Fruit fly (Drosophila melanogaster): ENCODE measurements around the gene CG1090.

CG1090 gene

DNA sequence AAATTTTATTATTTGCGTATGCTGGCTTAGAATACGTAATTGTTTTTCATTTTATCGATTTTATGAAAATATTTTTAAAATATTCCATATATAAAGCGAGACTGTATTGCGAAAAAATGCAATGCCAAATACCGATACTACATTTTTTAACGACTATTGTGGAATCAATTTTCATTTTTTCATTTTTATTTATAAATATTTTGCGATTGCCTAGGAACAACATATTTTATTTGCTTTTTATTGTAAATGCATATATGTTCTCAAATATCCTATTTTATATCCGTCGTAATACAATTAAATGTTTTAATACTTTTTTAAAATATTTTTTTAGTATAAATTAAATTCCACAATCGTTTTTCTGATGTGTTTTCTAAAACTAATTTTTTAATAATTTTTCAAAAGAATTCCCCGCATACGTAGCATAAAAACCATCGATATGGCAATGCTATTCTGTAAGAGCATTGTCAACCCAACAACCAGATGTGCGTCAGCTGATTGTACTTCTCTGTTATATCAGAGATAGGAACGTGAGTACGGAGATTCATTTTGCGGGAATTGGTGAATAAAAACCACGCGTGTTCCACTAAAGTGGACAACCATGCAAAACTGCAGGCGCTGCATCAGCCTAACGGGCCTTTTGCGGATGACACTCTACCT lies 48.5 kb upstream of the CG1090 start, which contains the start of gene Suv3 (continued):
- TF ChIP-seq kni (GFP tag; optimal IDR thresholded peaks at IDR 0.05) (no peak), tin (GFP tag; optimal IDR thresholded peaks at IDR 0.05) (peak; percentile 9), Hr51 (GFP tag; optimal IDR thresholded peaks at IDR 0.05) (peak in 1 of 2 experiments; percentile 58), CG14014 (GFP tag; IDR thresholded peaks at IDR 0.05) (no peak), Fer3 (tag; optimal IDR thresholded peaks at IDR 0.05) (peak; percentile 61), NFAT (GFP tag; IDR thresholded peaks at IDR 0.05) (no peak), kay (GFP tag; optimal IDR thresholded peaks at IDR 0.05) (no peak), dpn (GFP tag; optimal IDR thresholded peaks at IDR 0.05) (peak in 1 of 2 experiments; percentile 13), CG1529 (GFP tag; optimal IDR thresholded peaks at IDR 0.05) (no peak), wek (GFP tag; optimal IDR thresholded peaks at IDR 0.05) (peak; percentile 93), Meics (GFP tag; optimal IDR thresholded peaks at IDR 0.05) (peak; percentile 47), hth (optimal IDR thresholded peaks at IDR 0.05) (no peak), CG10274 (GFP tag; optimal IDR thresholded peaks at IDR 0.05) (no peak), dysf (GFP tag; IDR thresholded peaks at IDR 0.05) (peak; percentile 41; the same call in 1 of the 3 replicates), Dek (tag; optimal IDR thresholded peaks at IDR 0.05) (peak; percentile 2), CG30403 (GFP tag; optimal IDR thresholded peaks at IDR 0.05) (peak; percentile 28), Sry-β (GFP tag; optimal IDR thresholded peaks at IDR 0.05) (no peak), CG4282 (GFP tag; optimal IDR thresholded peaks at IDR 0.05) (no peak), sisA (GFP tag; IDR thresholded peaks at IDR 0.05) (no peak), lilli (GFP tag; optimal IDR thresholded peaks at IDR 0.05) (no peak), YL-1 (GFP tag; optimal IDR thresholded peaks at IDR 0.05) (peak; percentile 47), CG12391 (tag; optimal IDR thresholded peaks at IDR 0.05) (peak; percentile 58), CG9876 (GFP tag; optimal IDR thresholded peaks at IDR 0.05) (no peak), Ssrp (tag; optimal IDR thresholded peaks at IDR 0.05) (peak; percentile 59), CG32767 (GFP tag; IDR thresholded peaks at IDR 0.05) (no peak), onecut (GFP tag; IDR thresholded peaks at IDR 0.05) (no peak), Trl (optimal IDR thresholded peaks at IDR 0.05) (no peak), Trl (GFP tag; optimal IDR thresholded peaks at IDR 0.05) (no peak), salm (tag; optimal IDR thresholded peaks at IDR 0.05) (no peak), CG13296 (GFP tag; optimal IDR thresholded peaks at IDR 0.05) (peak; percentile 13), tgo (GFP tag; IDR thresholded peaks at IDR 0.05) (no peak; the same call in 2 of the 3 replicates), CG8478 (optimal IDR thresholded peaks at IDR 0.05) (no peak), Poxn (GFP tag; IDR thresholded peaks at IDR 0.05) (no peak), Xrp1 (GFP tag; IDR thresholded peaks at IDR 0.05) (peak; percentile 41), CG10431 (GFP tag; optimal IDR thresholded peaks at IDR 0.05) (no peak), Nf-YB (GFP tag; optimal IDR thresholded peaks at IDR 0.05) (peak; percentile 8), ken (GFP tag; IDR thresholded peaks at IDR 0.05) (no peak), ham (GFP tag; IDR thresholded peaks at IDR 0.05) (no peak), CG10979 (tag; optimal IDR thresholded peaks at IDR 0.05) (peak; percentile 48), CG4854 (GFP tag; optimal IDR thresholded peaks at IDR 0.05) (no peak), pb (GFP tag; optimal IDR thresholded peaks at IDR 0.05) (no peak), CG11085 (GFP tag; IDR thresholded peaks at IDR 0.05) (no peak), CG12071 (GFP tag; optimal IDR thresholded peaks at IDR 0.05) (no peak), fu2 (GFP tag; optimal IDR thresholded peaks at IDR 0.05) (no peak), CG7271 (tag; optimal IDR thresholded peaks at IDR 0.05) (no peak), CG4820 (GFP tag; optimal IDR thresholded peaks at IDR 0.05) (no peak), lab (GFP tag; optimal IDR thresholded peaks at IDR 0.05) (no peak), Max (GFP tag; optimal IDR thresholded peaks at IDR 0.05) (no peak), HHEX (GFP tag; optimal IDR thresholded peaks at IDR 0.05) (no peak), cg (GFP tag; optimal IDR thresholded peaks at IDR 0.05) (no peak), CG15514 (GFP tag; optimal IDR thresholded peaks at IDR 0.05) (peak; percentile 31)

Measured in whole organism, embryonic.